Worm (Caenorhabditis elegans) whole organism, young adult: Measurements from ENCODE around the gene T01H3.3.

Experiments used
- B0019.2 ChIP-seq: fragments of 200-800 bp; sonication (Bioruptor generic); conservative IDR thresholded peaks from 2 replicates; pipeline ENCODE4 v1.3.6; 2022; ENCODE audit warnings: missing genetic modification reagents, missing genetic modification characterization, missing compliant biosample characterization
- F33H1.4 ChIP-seq: fragments of 200-800 bp; sonication (Bioruptor generic); IDR thresholded peaks from 2 replicates; pipeline ENCODE4 v1.3.6; 2022; ENCODE audit warnings: missing genetic modification reagents, missing genetic modification characterization, missing compliant biosample characterization
- F49E8.2 ChIP-seq: sonication (generic microtip); optimal IDR thresholded peaks from 3 replicates; lab custom pipeline; 2017; ENCODE audit warnings: missing genetic modification characterization, mild to moderate bottlenecking, missing compliant biosample characterization, antibody characterized with exemption, moderate library complexity; ENCODE audit not compliant: insufficient read depth
- F57A8.1 ChIP-seq: fragments of 200-800 bp; sonication (Bioruptor generic); optimal IDR thresholded peaks from 2 replicates; lab custom pipeline; 2018; ENCODE audit warnings: mild to moderate bottlenecking, missing genetic modification characterization, moderate library complexity, missing compliant biosample characterization
- K12H6.12 ChIP-seq: fragments of 200-800 bp; sonication (Bioruptor generic); optimal IDR thresholded peaks from 2 replicates; lab custom pipeline; 2018; ENCODE audit warnings: mild to moderate bottlenecking, missing genetic modification characterization, missing compliant biosample characterization
- Y56A3A.18 ChIP-seq: fragments of 200-800 bp; sonication (Bioruptor generic); IDR thresholded peaks from 2 replicates; pipeline ENCODE4 v1.3.6; 2022; ENCODE audit warnings: missing genetic modification reagents, missing genetic modification characterization, missing compliant biosample characterization
- atf-7 ChIP-seq: sonication (generic microtip); optimal IDR thresholded peaks from 2 replicates; lab custom pipeline; 2017; ENCODE audit warnings: mild to moderate bottlenecking, missing genetic modification characterization, missing compliant biosample characterization
- athp-1 ChIP-seq: sonication (generic microtip); optimal IDR thresholded peaks from 2 replicates; lab custom pipeline; 2017; ENCODE audit warnings: mild to moderate bottlenecking, missing genetic modification characterization, missing compliant biosample characterization
- ccch-3 ChIP-seq: fragments of 200-800 bp; sonication (Bioruptor generic); optimal IDR thresholded peaks from 2 replicates; lab custom pipeline; 2018; ENCODE audit warnings: mild to moderate bottlenecking, missing genetic modification characterization, missing compliant biosample characterization
- cebp-1 ChIP-seq, 2 experiments: fragments of 200-800 bp in 1 of 2; sonication (Bioruptor generic) in 1 of 2; sonication (generic microtip) in 1 of 2; IDR thresholded peaks in 1 of 2; optimal IDR thresholded peaks in 1 of 2; 2 replicates each; pipeline versions ENCODE4 v1.3.6 to Lab custom; 2017 to 2022; ENCODE audit warnings: missing compliant biosample characterization in 2 of 2, missing genetic modification characterization in 2 of 2, mild to moderate bottlenecking in 1 of 2, missing genetic modification reagents in 1 of 2, moderate library complexity in 1 of 2
- ceh-27 ChIP-seq: fragments of 200-800 bp; sonication (Bioruptor generic); optimal IDR thresholded peaks from 2 replicates; lab custom pipeline; 2018; ENCODE audit warnings: mild to moderate bottlenecking, missing genetic modification characterization, moderate library complexity, missing compliant biosample characterization
- ceh-58 ChIP-seq: fragments of 200-800 bp; sonication (Bioruptor generic); IDR thresholded peaks from 2 replicates; pipeline ENCODE4 v1.3.6; 2022; ENCODE audit warnings: missing genetic modification characterization, missing compliant biosample characterization
- die-1 ChIP-seq: sonication (generic microtip); optimal IDR thresholded peaks from 2 replicates; lab custom pipeline; 2016; ENCODE audit warnings: missing genotype, mild to moderate bottlenecking, missing genetic modification characterization, missing compliant biosample characterization
- efl-1 ChIP-seq: fragments of 150-350 bp; optimal IDR thresholded peaks from 2 replicates; lab custom pipeline; 2014; ENCODE audit warnings: missing biosample characterization, missing genetic modification reagents, missing genetic modification characterization
- egl-44 ChIP-seq: fragments of 200-800 bp; sonication (Bioruptor generic); IDR thresholded peaks from 2 replicates; pipeline ENCODE4 v1.3.6; 2022; ENCODE audit warnings: missing genetic modification reagents, missing genetic modification characterization, missing compliant biosample characterization
- gei-17 ChIP-seq: fragments of 200-800 bp; sonication (Bioruptor generic); optimal IDR thresholded peaks from 2 replicates; lab custom pipeline; 2018; ENCODE audit warnings: mild to moderate bottlenecking, missing genetic modification characterization, missing compliant biosample characterization
- hlh-12 ChIP-seq: sonication (generic microtip); optimal IDR thresholded peaks from 2 replicates; lab custom pipeline; 2016; ENCODE audit warnings: missing genetic modification characterization, missing compliant biosample characterization
- hmg-1.2 ChIP-seq: fragments of 200-800 bp; sonication (Bioruptor generic); IDR thresholded peaks from 2 replicates; pipeline ENCODE4 v1.3.6; 2022; ENCODE audit warnings: missing genetic modification reagents, missing genetic modification characterization, missing compliant biosample characterization
- lin-35 ChIP-seq, 3 experiments: fragments of 150-350 bp in 2 of 3; sonication (generic microtip) in 1 of 3; optimal IDR thresholded peaks; 2 replicates each; lab custom pipeline; 2014 to 2018; ENCODE audit warnings: missing biosample characterization in 3 of 3, missing genetic modification characterization in 3 of 3, missing genetic modification reagents in 3 of 3
- mel-28 ChIP-seq: sonication (generic microtip); optimal IDR thresholded peaks from 2 replicates; lab custom pipeline; 2016; ENCODE audit warnings: borderline replicate concordance, mild to moderate bottlenecking, missing genetic modification characterization, missing compliant biosample characterization
- nfya-1 ChIP-seq: sonication (generic microtip); optimal IDR thresholded peaks from 2 replicates; lab custom pipeline; 2017; ENCODE audit warnings: antibody characterized with exemption, missing compliant biosample characterization, missing genetic modification characterization, borderline replicate concordance; ENCODE audit not compliant: insufficient read depth
- nfyb-1 ChIP-seq: fragments of 200-800 bp; sonication (Bioruptor generic); IDR thresholded peaks from 2 replicates; pipeline ENCODE4 v1.3.6; 2022; ENCODE audit warnings: missing genetic modification reagents, missing genetic modification characterization, missing compliant biosample characterization
- nhr-179 ChIP-seq: sonication (generic microtip); optimal IDR thresholded peaks from 2 replicates; lab custom pipeline; 2016; ENCODE audit warnings: mild to moderate bottlenecking, missing genetic modification characterization, missing compliant biosample characterization
- nhr-80 ChIP-seq: sonication (generic microtip); optimal IDR thresholded peaks from 2 replicates; lab custom pipeline; 2016; ENCODE audit warnings: missing genetic modification characterization, missing compliant biosample characterization
- nhr-90 ChIP-seq: sonication (generic microtip); optimal IDR thresholded peaks from 2 replicates; lab custom pipeline; 2016; ENCODE audit warnings: missing genotype, mild to moderate bottlenecking, missing genetic modification characterization, missing compliant biosample characterization
- pbrm-1 ChIP-seq: fragments of 200-800 bp; sonication (Bioruptor generic); IDR thresholded peaks from 2 replicates; pipeline ENCODE4 v1.3.6; 2022; ENCODE audit warnings: missing genetic modification reagents, missing genetic modification characterization, missing compliant biosample characterization
- pha-4 ChIP-seq: fragments of 150-350 bp; sonication (generic microtip); optimal IDR thresholded peaks from 2 replicates; lab custom pipeline; 2014; ENCODE audit warnings: missing biosample characterization, missing genetic modification reagents, missing genetic modification characterization
- snpc-4 ChIP-seq, 5 experiments: fragments of 150-350 bp in 1 of 5; sonication (generic microtip) in 4 of 5; optimal IDR thresholded peaks; 2 replicates each; lab custom pipeline; 2014 to 2018; ENCODE audit warnings: missing genetic modification characterization in 5 of 5, missing biosample characterization in 3 of 5, antibody characterized with exemption in 2 of 5, mild to moderate bottlenecking in 2 of 5, missing compliant biosample characterization in 2 of 5, missing genotype in 2 of 5, moderate library complexity in 2 of 5, missing genetic modification reagents in 1 of 5
- sptf-2 ChIP-seq: fragments of 200-800 bp; sonication (Bioruptor generic); optimal IDR thresholded peaks from 2 replicates; lab custom pipeline; 2018; ENCODE audit warnings: mild to moderate bottlenecking, missing genetic modification characterization, missing compliant biosample characterization
- tbx-9 ChIP-seq: sonication (generic microtip); optimal IDR thresholded peaks from 2 replicates; lab custom pipeline; 2016; ENCODE audit warnings: borderline replicate concordance, missing genetic modification characterization, inconsistent platforms, missing compliant biosample characterization
- unc-62 ChIP-seq: fragments of 150-350 bp; optimal IDR thresholded peaks from 2 replicates; lab custom pipeline; 2014; ENCODE audit warnings: missing biosample characterization, missing genetic modification reagents, missing genetic modification characterization
- zfh-2 ChIP-seq: fragments of 200-800 bp; sonication (Bioruptor generic); conservative IDR thresholded peaks from 2 replicates; pipeline ENCODE4 v1.3.6; 2022; ENCODE audit warnings: missing genetic modification reagents, missing genetic modification characterization, missing compliant biosample characterization
- ztf-6 ChIP-seq: fragments of 200-800 bp; sonication (Bioruptor generic); IDR thresholded peaks from 2 replicates; pipeline ENCODE4 v1.3.6; 2022; ENCODE audit warnings: missing genetic modification reagents, missing genetic modification characterization, missing compliant biosample characterization

The T01H3.3 gene

ce11 chrII:7891869-7892615, 18.3 kb upstream of the T01H3.3 start:
- no peak for TF ChIP-seq sptf-2
- no peak for TF ChIP-seq nfya-1 (tag; lab: Kevin White, UChicago)
- TF ChIP-seq efl-1 (GFP tag; lab: Kevin White, UChicago) = no peak
- TF ChIP-seq B0019.2 = no peak
- peak; percentile 62 for TF ChIP-seq nhr-80 (tag; lab: Kevin White, UChicago)
- no peak for TF ChIP-seq ceh-58 (GFP tag; lab: Robert Waterston, UW)
- TF ChIP-seq K12H6.12 = peak; percentile 38
- no peak for TF ChIP-seq tbx-9 (tag; lab: Kevin White, UChicago)
- peak; percentile 1 for TF ChIP-seq atf-7 (tag; lab: Kevin White, UChicago)
- TF ChIP-seq snpc-4 (GFP tag; optimal IDR thresholded peaks at IDR 0.05; lab: Kevin White, UChicago) = no peak
- peak in 1 of 4 experiments; percentile 4 for TF ChIP-seq snpc-4 (tag; optimal IDR thresholded peaks at IDR 0.05; lab: Kevin White, UChicago)
- TF ChIP-seq nfyb-1 = 0 out of 2 replicates have a peak, but pooled peaks have one; percentile 7
- no peak for TF ChIP-seq pbrm-1 (GFP tag; lab: Robert Waterston, UW)
- TF ChIP-seq cebp-1 (GFP tag; IDR thresholded peaks at IDR 0.05; lab: Robert Waterston, UW) = no peak
- peak; percentile 33 for TF ChIP-seq cebp-1 (tag; optimal IDR thresholded peaks at IDR 0.05; lab: Kevin White, UChicago)
- no peak for TF ChIP-seq ztf-6 (GFP tag; lab: Robert Waterston, UW)
- TF ChIP-seq zfh-2 (GFP tag; lab: Robert Waterston, UW) = no peak; the same call in 1 of the 2 replicates
- TF ChIP-seq F57A8.1 (GFP tag; lab: Kevin White, UChicago) = no peak
- TF ChIP-seq F49E8.2 = no peak
- TF ChIP-seq hlh-12 (tag; lab: Kevin White, UChicago) = no peak
- no peak for TF ChIP-seq nhr-90 (tag; lab: Kevin White, UChicago)
- no peak for TF ChIP-seq Y56A3A.18 (GFP tag; lab: Robert Waterston, UW)
- TF ChIP-seq F33H1.4 (GFP tag; lab: Robert Waterston, UW) = no peak
- TF ChIP-seq gei-17 = no peak
- peak in 1 of 3 experiments; percentile 65 for TF ChIP-seq lin-35 (GFP tag; optimal IDR thresholded peaks at IDR 0.05; lab: Kevin White, UChicago)
- no peak for TF ChIP-seq ccch-3 (GFP tag; lab: Kevin White, UChicago)
- peak; percentile 48; the same call in 1 of the 2 replicates for TF ChIP-seq hmg-1.2 (GFP tag; lab: Robert Waterston, UW)
- TF ChIP-seq mel-28 (tag; lab: Kevin White, UChicago) = no peak
- no peak for TF ChIP-seq nhr-179 (tag; lab: Kevin White, UChicago)
- no peak for TF ChIP-seq ceh-27 (GFP tag; lab: Kevin White, UChicago)
- no peak for TF ChIP-seq egl-44
- TF ChIP-seq athp-1 (tag; lab: Kevin White, UChicago) = no peak
- no peak for TF ChIP-seq unc-62 (GFP tag; lab: Kevin White, UChicago)

DNA sequence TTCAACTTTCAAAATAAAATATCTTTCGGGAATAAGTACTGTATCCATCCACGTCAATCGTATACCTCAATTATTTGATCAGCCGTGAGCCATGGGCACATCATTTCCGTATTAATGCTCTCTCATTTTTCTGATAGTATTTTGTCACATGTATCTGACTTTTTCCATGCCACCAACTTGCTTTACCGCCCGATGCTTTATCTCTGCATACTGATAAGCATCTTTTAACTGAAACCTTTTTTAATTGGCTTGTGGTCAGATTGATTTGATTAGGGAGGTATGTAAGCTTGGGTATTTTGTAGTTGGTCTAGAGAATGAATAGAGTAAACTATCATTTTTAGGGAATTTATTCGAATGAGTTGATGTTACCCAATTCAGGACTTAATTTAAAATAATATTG, 15.6 kb upstream of the T01H3.3 start:
- TF ChIP-seq die-1 (tag; lab: Kevin White, UChicago) = no peak
- TF ChIP-seq nhr-80 (tag; lab: Kevin White, UChicago) = peak; percentile 49

DNA sequence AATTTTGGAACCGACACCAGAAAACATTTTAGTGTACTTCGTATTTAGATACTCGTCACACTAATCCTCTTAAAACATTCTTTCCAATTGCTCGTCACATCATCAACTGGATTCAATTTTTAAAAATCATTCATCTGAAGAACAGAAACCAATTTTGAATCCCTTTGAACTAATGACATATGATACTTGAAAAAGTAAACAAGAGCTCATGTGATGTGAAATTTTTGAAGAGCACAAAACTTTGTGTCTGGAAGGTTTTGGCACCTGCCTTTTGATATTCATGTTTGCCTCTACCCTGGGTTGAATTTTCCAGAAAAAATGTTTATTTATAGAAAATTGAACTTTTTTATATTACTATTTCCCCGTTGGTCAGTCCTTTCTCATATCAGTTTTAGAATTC, 15.1 kb upstream of the T01H3.3 start:
- TF ChIP-seq pha-4 (tag; lab: Kevin White, UChicago) (peak; percentile 59), cebp-1 (GFP tag; IDR thresholded peaks at IDR 0.05; lab: Robert Waterston, UW) (no peak), cebp-1 (tag; optimal IDR thresholded peaks at IDR 0.05; lab: Kevin White, UChicago) (peak; percentile 12), sptf-2 (no peak)
- TF ChIP-seq, all 124 proteins: peak for 2
